Fruit fly (Drosophila melanogaster): ENCODE measurements around the gene Cad87A.

Cad87A gene

DNA sequence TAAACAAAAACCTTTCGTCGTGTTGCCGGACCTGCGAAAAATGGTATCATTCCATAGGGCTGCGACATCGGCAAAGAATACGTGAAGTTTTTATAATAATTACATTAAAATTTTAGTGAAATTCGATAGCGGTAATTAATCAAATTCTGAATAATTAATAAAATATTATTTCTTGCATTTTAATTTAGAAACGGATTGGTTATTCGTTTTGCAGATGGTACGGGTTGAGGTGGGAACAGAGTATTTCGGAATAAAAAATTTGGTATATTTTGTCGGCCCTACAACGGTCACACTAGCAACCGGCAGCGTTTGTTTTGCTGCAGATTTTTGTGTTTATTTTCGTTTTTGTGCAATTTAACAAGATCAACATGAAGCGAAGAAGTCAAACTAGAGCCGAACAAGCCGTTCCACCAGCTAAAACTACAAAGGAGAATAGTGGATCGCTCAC lies 66.4 kb downstream of the Cad87A start, which contains the start of the genes CG6962 and CG31368 (continued):
- TF ChIP-seq CG1832 (GFP tag; optimal IDR thresholded peaks at IDR 0.05) (no peak), CG8281 (tag; optimal IDR thresholded peaks at IDR 0.05) (peak; percentile 33), CG17359 (tag; optimal IDR thresholded peaks at IDR 0.05) (peak; percentile 80), CG8924 (tag; optimal IDR thresholded peaks at IDR 0.05) (peak; percentile 81), gt (GFP tag; IDR thresholded peaks at IDR 0.05) (peak; percentile 49; the same call in 1 of the 2 replicates), CG15073 (GFP tag; optimal IDR thresholded peaks at IDR 0.05) (peak; percentile 25), CG7271 (tag; optimal IDR thresholded peaks at IDR 0.05) (peak; percentile 48), CG2678 (tag; optimal IDR thresholded peaks at IDR 0.05) (peak; percentile 82), Ravus (GFP tag; IDR thresholded peaks at IDR 0.05) (peak; percentile 27; the same call in 1 of the 2 replicates), emc (GFP tag; optimal IDR thresholded peaks at IDR 0.05) (no peak), luna (GFP tag; optimal IDR thresholded peaks at IDR 0.05) (peak; percentile 17), hkb (optimal IDR thresholded peaks at IDR 0.05) (peak; percentile 75), hkb (GFP tag; IDR thresholded peaks at IDR 0.05) (peak; percentile 72), CG5953 (GFP tag; IDR thresholded peaks at IDR 0.05) (peak; percentile 43; the same call in 1 of the 2 replicates), CG6791 (GFP tag; IDR thresholded peaks at IDR 0.05; ENCODE audit: partially characterized antibody) (no peak), cad (GFP tag; optimal IDR thresholded peaks at IDR 0.05) (no peak), CG10321 (GFP tag; IDR thresholded peaks at IDR 0.05) (peak; percentile 51; the same call in 1 of the 2 replicates), Meics (GFP tag; optimal IDR thresholded peaks at IDR 0.05) (peak; percentile 81), row (GFP tag; IDR thresholded peaks at IDR 0.05) (peak; percentile 95), MESR4 (GFP tag; optimal IDR thresholded peaks at IDR 0.05) (peak; percentile 53), org-1 (GFP tag; optimal IDR thresholded peaks at IDR 0.05) (peak; percentile 33), dysf (GFP tag; IDR thresholded peaks at IDR 0.05) (peak; percentile 80), Sry-δ (GFP tag; optimal IDR thresholded peaks at IDR 0.05) (peak; percentile 36), Ssrp (tag; optimal IDR thresholded peaks at IDR 0.05) (peak; percentile 89), ftz-f1 (GFP tag; optimal IDR thresholded peaks at IDR 0.05) (no peak), cato (GFP tag; optimal IDR thresholded peaks at IDR 0.05; ENCODE audit: borderline replicate concordance) (peak; percentile 65), CG8944 (GFP tag; optimal IDR thresholded peaks at IDR 0.05) (peak; percentile 64), mirr (GFP tag; optimal IDR thresholded peaks at IDR 0.05) (no peak), NFAT (GFP tag; IDR thresholded peaks at IDR 0.05) (peak; percentile 84), CG4617 (GFP tag; optimal IDR thresholded peaks at IDR 0.05; ENCODE audit: borderline replicate concordance) (peak; percentile 90), CG1529 (GFP tag; optimal IDR thresholded peaks at IDR 0.05) (peak; percentile 28), Gug (GFP tag; IDR thresholded peaks at IDR 0.05) (peak; percentile 87), Lim3 (GFP tag; IDR thresholded peaks at IDR 0.05) (no peak)

- TF ChIP-seq CG1024 (GFP tag; IDR thresholded peaks at IDR 0.05) = no peak
- no peak for TF ChIP-seq CG7839 (tag; optimal IDR thresholded peaks at IDR 0.05)
- no peak for TF ChIP-seq CG18011 (GFP tag; optimal IDR thresholded peaks at IDR 0.05)
- TF ChIP-seq CG11696 (GFP tag; IDR thresholded peaks at IDR 0.05) = no peak
- no peak for TF ChIP-seq D19A (tag; optimal IDR thresholded peaks at IDR 0.05)
- TF ChIP-seq zen (tag; optimal IDR thresholded peaks at IDR 0.05) = peak; percentile 28
- TF ChIP-seq CG15514 (GFP tag; optimal IDR thresholded peaks at IDR 0.05) = no peak
- TF ChIP-seq ro (GFP tag; IDR thresholded peaks at IDR 0.05) = no peak
- peak; percentile 45 for TF ChIP-seq Med (GFP tag)
- TF ChIP-seq da (GFP tag; optimal IDR thresholded peaks at IDR 0.05) = peak; percentile 22
- no peak for TF ChIP-seq tna (GFP tag; IDR thresholded peaks at IDR 0.05; ENCODE audit: partially characterized antibody)
- no peak for TF ChIP-seq Atf-2 (GFP tag; optimal IDR thresholded peaks at IDR 0.05)
- 0 out of 3 replicates have a peak, but pooled peaks have one; percentile 14 for TF ChIP-seq vnd (GFP tag; IDR thresholded peaks at IDR 0.05; ENCODE audit: partially characterized antibody)
- TF ChIP-seq h (optimal IDR thresholded peaks at IDR 0.05) = no peak
- TF ChIP-seq ac (GFP tag; optimal IDR thresholded peaks at IDR 0.05) = peak; percentile 87
- no peak for TF ChIP-seq CG7987 (GFP tag; optimal IDR thresholded peaks at IDR 0.05)
- no peak for TF ChIP-seq cas (GFP tag; IDR thresholded peaks at IDR 0.05)
- TF ChIP-seq Optix (GFP tag; IDR thresholded peaks at IDR 0.05) = no peak
- TF ChIP-seq onecut (GFP tag; IDR thresholded peaks at IDR 0.05) = no peak
- no peak for TF ChIP-seq prd (optimal IDR thresholded peaks at IDR 0.05)
- peak; percentile 52; the same call in 2 of the 3 replicates for TF ChIP-seq prd (GFP tag; IDR thresholded peaks at IDR 0.05)
These were observed 71.8 kb downstream of the Cad87A start, which contains the start of gene sad for dm6 chr3R:11877162-11877561. sad (plus strand) TSS chr3R:11877235.

Measured in whole organism, embryonic.